Worm (Caenorhabditis elegans): ENCODE data around the gene Y39A3B.7.

ce11 chrIII:2013156-2013854 lies 28.5 kb upstream of the Y39A3B.7 start:
- TF ChIP-seq pqm-1 (tag; optimal IDR thresholded peaks at IDR 0.05): no peak
- no peak for TF ChIP-seq tbx-7 (tag; optimal IDR thresholded peaks at IDR 0.05)
- no peak for TF ChIP-seq pag-3 (tag; optimal IDR thresholded peaks at IDR 0.05; ENCODE audit: borderline replicate concordance)
- TF ChIP-seq lin-11 (tag; optimal IDR thresholded peaks at IDR 0.05): no peak
- TF ChIP-seq unc-86 (tag; optimal IDR thresholded peaks at IDR 0.05): no peak

Data from whole organism, late embryonic.